Fruit fly (Drosophila melanogaster): ENCODE data around the gene Eogt.

Gene Eogt

DNA sequence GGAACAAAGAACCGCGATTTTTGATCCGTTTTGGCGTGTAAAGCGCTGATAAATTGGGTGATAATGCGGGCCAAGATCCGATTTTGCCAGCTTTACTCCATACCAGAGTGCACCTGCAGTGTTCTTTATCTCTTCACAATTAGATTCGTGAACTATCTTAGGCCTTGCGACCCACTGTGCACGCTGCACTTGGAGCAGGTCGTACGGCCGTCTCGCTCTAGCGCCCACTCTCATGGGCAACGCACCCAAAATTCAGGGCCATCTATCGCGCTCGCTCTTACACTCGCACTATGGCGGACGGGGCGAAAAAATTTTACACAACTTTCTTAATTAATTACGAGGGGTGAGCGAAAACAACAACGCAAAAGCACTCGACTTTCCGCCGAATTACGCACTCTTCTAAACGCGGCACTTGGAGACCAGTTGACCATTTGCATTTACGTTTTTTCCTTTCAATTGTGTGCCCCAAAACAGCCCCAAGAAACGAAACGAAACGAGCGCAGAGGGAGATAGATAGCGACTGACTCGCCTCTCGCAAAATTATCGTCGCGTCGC lies 16.6 kb upstream of the Eogt start:
- TF ChIP-seq Sp1 (GFP tag; optimal IDR thresholded peaks at IDR 0.05) (no peak), rgr (GFP tag; optimal IDR thresholded peaks at IDR 0.05) (peak; percentile 6), fru (GFP tag; optimal IDR thresholded peaks at IDR 0.05) (no peak), dl (GFP tag; optimal IDR thresholded peaks at IDR 0.05; ENCODE audit: insufficient read depth in 1 of 2, partially characterized antibody in 2 of 2) (peak; percentile 23 to 35), br (GFP tag; optimal IDR thresholded peaks at IDR 0.05) (no peak), Hr83 (GFP tag; optimal IDR thresholded peaks at IDR 0.05; ENCODE audit: poor library complexity, severe bottlenecking) (peak; percentile 32), Dif (GFP tag; optimal IDR thresholded peaks at IDR 0.05; ENCODE audit: partially characterized antibody) (peak; percentile 55), CrebA (GFP tag; optimal IDR thresholded peaks at IDR 0.05; ENCODE audit: borderline replicate concordance) (no peak), woc (GFP tag; optimal IDR thresholded peaks at IDR 0.05) (peak; percentile 71)

- TF ChIP-seq Mio (GFP tag; optimal IDR thresholded peaks at IDR 0.05) (no peak), Jra (GFP tag; optimal IDR thresholded peaks at IDR 0.05) (peak; percentile 45), br (GFP tag; optimal IDR thresholded peaks at IDR 0.05) (no peak), CG32264 (GFP tag; optimal IDR thresholded peaks at IDR 0.05) (no peak), Abd-B (GFP tag; optimal IDR thresholded peaks at IDR 0.05) (no peak), lola (GFP tag; optimal IDR thresholded peaks at IDR 0.05) (no peak), h (GFP tag; optimal IDR thresholded peaks at IDR 0.05) (peak; percentile 17), dmrt93B (GFP tag; optimal IDR thresholded peaks at IDR 0.05) (no peak), sv (GFP tag; optimal IDR thresholded peaks at IDR 0.05) (no peak), N (GFP tag; optimal IDR thresholded peaks at IDR 0.05) (no peak), fru (GFP tag; optimal IDR thresholded peaks at IDR 0.05) (peak; percentile 47), usp (GFP tag; optimal IDR thresholded peaks at IDR 0.05) (no peak), foxo (GFP tag; optimal IDR thresholded peaks at IDR 0.05) (no peak), ey (GFP tag; optimal IDR thresholded peaks at IDR 0.05) (no peak), CG9705 (GFP tag; optimal IDR thresholded peaks at IDR 0.05) (no peak), dsf (GFP tag; optimal IDR thresholded peaks at IDR 0.05; ENCODE audit: borderline replicate concordance) (no peak), HLH106 (tag; optimal IDR thresholded peaks at IDR 0.05) (no peak), Hr78 (GFP tag; optimal IDR thresholded peaks at IDR 0.05) (no peak), Dif (GFP tag; optimal IDR thresholded peaks at IDR 0.05; ENCODE audit: partially characterized antibody) (no peak), pan (optimal IDR thresholded peaks at IDR 0.05) (no peak), jim (GFP tag; optimal IDR thresholded peaks at IDR 0.05) (no peak), Vsx2 (GFP tag; optimal IDR thresholded peaks at IDR 0.05; ENCODE audit: partially characterized antibody) (no peak), Rel (GFP tag; optimal IDR thresholded peaks at IDR 0.05) (no peak), Rel (tag; optimal IDR thresholded peaks at IDR 0.05) (no peak), CrebA (GFP tag; optimal IDR thresholded peaks at IDR 0.05; ENCODE audit: borderline replicate concordance) (no peak), rgr (GFP tag; optimal IDR thresholded peaks at IDR 0.05) (no peak), woc (GFP tag; optimal IDR thresholded peaks at IDR 0.05) (no peak), GATAd (GFP tag; optimal IDR thresholded peaks at IDR 0.05) (no peak), brk (GFP tag; optimal IDR thresholded peaks at IDR 0.05) (peak; percentile 28), Myc (optimal IDR thresholded peaks at IDR 0.05) (no peak), Sp1 (GFP tag; optimal IDR thresholded peaks at IDR 0.05) (no peak), Hnf4 (GFP tag; optimal IDR thresholded peaks at IDR 0.05) (no peak), Hr83 (GFP tag; optimal IDR thresholded peaks at IDR 0.05; ENCODE audit: poor library complexity, severe bottlenecking) (peak; percentile 33), psq (GFP tag; optimal IDR thresholded peaks at IDR 0.05) (no peak)
These were observed 15.7 kb upstream of the Eogt start, which contains the start of the genes Rab5 and Axud1 for dm6 chr2L:2365077-2365651. Gene Rab5 (minus strand): TSS chr2L:2365273. Gene Axud1 (plus strand): TSS chr2L:2365345.

dm6 chr2L:2365655-2366214 lies 15.2 kb upstream of the Eogt start:
- no peak for TF ChIP-seq brk (GFP tag; optimal IDR thresholded peaks at IDR 0.05)
- no peak for TF ChIP-seq jim (GFP tag; optimal IDR thresholded peaks at IDR 0.05)
- TF ChIP-seq fru (GFP tag; optimal IDR thresholded peaks at IDR 0.05): peak; percentile 11
- TF ChIP-seq foxo (GFP tag; optimal IDR thresholded peaks at IDR 0.05): peak in 1 of 2 experiments; percentile 32
- no peak for TF ChIP-seq Hr78 (GFP tag; optimal IDR thresholded peaks at IDR 0.05)
- peak; percentile 46 for TF ChIP-seq HLH106 (tag; optimal IDR thresholded peaks at IDR 0.05)
- TF ChIP-seq CG32264 (GFP tag; optimal IDR thresholded peaks at IDR 0.05): no peak
- TF ChIP-seq h (GFP tag; optimal IDR thresholded peaks at IDR 0.05): peak; percentile 17
- TF ChIP-seq sage (GFP tag; optimal IDR thresholded peaks at IDR 0.05): peak; percentile 7
- TF ChIP-seq rgr (GFP tag; optimal IDR thresholded peaks at IDR 0.05): peak; percentile 26
- no peak for TF ChIP-seq Rel (GFP tag; optimal IDR thresholded peaks at IDR 0.05)
- no peak for TF ChIP-seq Rel (tag; optimal IDR thresholded peaks at IDR 0.05)
